Fruit fly (Drosophila melanogaster): ENCODE results near the gene Mocs1.

DNA sequence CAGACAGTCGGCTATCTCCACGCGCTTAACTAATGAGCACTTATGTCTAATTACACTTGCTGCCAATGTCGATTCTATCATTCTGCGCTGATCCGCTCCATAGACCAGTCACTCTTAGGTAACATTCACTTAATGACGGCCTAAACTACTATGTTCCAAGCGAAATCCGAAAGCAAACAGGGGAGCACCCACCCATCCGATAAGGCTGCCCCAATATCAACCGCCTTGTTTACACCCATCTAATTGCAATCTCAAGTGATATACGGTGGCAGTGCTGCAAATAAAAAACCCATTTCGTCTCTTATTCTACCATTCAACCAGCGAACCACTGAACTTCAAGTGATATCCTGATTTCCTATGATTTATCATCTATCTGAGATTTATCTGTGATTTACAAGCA, 20.9 kb upstream of the Mocs1 start:
- TF ChIP-seq EcR (GFP tag; optimal IDR thresholded peaks at IDR 0.05) (no peak), usp (GFP tag; optimal IDR thresholded peaks at IDR 0.05) (no peak), psq (optimal IDR thresholded peaks at IDR 0.05) (no peak), CG8478 (optimal IDR thresholded peaks at IDR 0.05) (no peak), pan (optimal IDR thresholded peaks at IDR 0.05) (no peak)

Data from whole organism.